Worm (Caenorhabditis elegans): Measurements from ENCODE around the gene srg-33.

The srg-33 gene

ce11 chrV:8263466-8263865, 28.4 kb upstream of the srg-33 start, which contains the start of gene C16D9.8:
C16D9.8 (minus strand) TSS chrV:8263566.
- TF ChIP-seq mab-5 (tag; optimal IDR thresholded peaks at IDR 0.05) = no peak
- TF ChIP-seq snpc-4 (tag; optimal IDR thresholded peaks at IDR 0.05) = no peak
- TF ChIP-seq unc-62 (GFP tag; optimal IDR thresholded peaks at IDR 0.05) = no peak
- no peak for TF ChIP-seq nhr-2 (tag; optimal IDR thresholded peaks at IDR 0.05)
- no peak for TF ChIP-seq pha-4 (tag; optimal IDR thresholded peaks at IDR 0.05)
- no peak for TF ChIP-seq ceh-43 (GFP tag; optimal IDR thresholded peaks at IDR 0.05)
- TF ChIP-seq mls-2 (tag; optimal IDR thresholded peaks at IDR 0.05) = no peak
- TF ChIP-seq ham-2 (GFP tag; optimal IDR thresholded peaks at IDR 0.05) = no peak
- no peak for TF ChIP-seq ceh-83 (GFP tag; optimal IDR thresholded peaks at IDR 0.05)
- TF ChIP-seq nhr-76 (tag; optimal IDR thresholded peaks at IDR 0.05) = no peak
- no peak for TF ChIP-seq unc-120 (tag; optimal IDR thresholded peaks at IDR 0.05; ENCODE audit: poor library complexity, severe bottlenecking)
- TF ChIP-seq hlh-1 (tag; optimal IDR thresholded peaks at IDR 0.05) = no peak
- TF ChIP-seq bed-3 (GFP tag; optimal IDR thresholded peaks at IDR 0.05) = no peak
- no peak for TF ChIP-seq lsy-2 (tag; optimal IDR thresholded peaks at IDR 0.05)

ce11 chrV:8263941-8264340, 27.9 kb upstream of the srg-33 start, which contains the start of gene C16D9.9:
C16D9.9 (plus strand) TSS chrV:8264241.
- TF ChIP-seq snpc-4 (tag; optimal IDR thresholded peaks at IDR 0.05) = no peak
- no peak for TF ChIP-seq lin-32 (GFP tag; optimal IDR thresholded peaks at IDR 0.05)
- TF ChIP-seq ham-2 (GFP tag; optimal IDR thresholded peaks at IDR 0.05) = no peak
- TF ChIP-seq nhr-2 (tag; optimal IDR thresholded peaks at IDR 0.05) = no peak

- no peak for TF ChIP-seq ces-1 (GFP tag; optimal IDR thresholded peaks at IDR 0.05)
- TF ChIP-seq ceh-83 (GFP tag; optimal IDR thresholded peaks at IDR 0.05) = no peak
- no peak for TF ChIP-seq ceh-43 (GFP tag; optimal IDR thresholded peaks at IDR 0.05)
- no peak for TF ChIP-seq nhr-2 (tag; optimal IDR thresholded peaks at IDR 0.05)
- no peak for TF ChIP-seq nhr-28 (tag; optimal IDR thresholded peaks at IDR 0.05)
- no peak for TF ChIP-seq nhr-12 (tag; optimal IDR thresholded peaks at IDR 0.05)
- no peak for TF ChIP-seq drap-1 (GFP tag; optimal IDR thresholded peaks at IDR 0.05)
These were observed 25.6 kb upstream of the srg-33 start, which contains the start of gene F21F8.5 for ce11 chrV:8266232-8266631. F21F8.5 (minus strand) TSS chrV:8266332.

DNA sequence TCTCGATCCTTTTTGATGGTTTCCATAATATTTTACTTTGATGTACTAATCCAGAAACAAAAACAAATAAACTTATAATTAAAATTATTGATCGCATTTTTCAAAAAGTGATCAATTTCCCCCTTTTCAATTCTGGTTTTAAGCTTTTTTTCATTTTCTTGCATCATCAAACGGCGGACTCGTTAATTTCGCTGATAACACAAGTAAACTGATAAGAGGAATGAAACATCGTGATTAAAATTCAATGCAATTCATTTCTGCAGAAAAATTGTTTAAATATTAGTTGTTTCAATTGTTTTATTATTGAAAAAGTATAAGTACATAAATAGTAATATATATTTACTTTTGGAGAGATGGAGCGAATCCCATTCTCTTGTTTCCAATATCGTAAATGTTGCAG, 24.6 kb upstream of the srg-33 start:
- TF ChIP-seq lin-32 (GFP tag; optimal IDR thresholded peaks at IDR 0.05) (no peak), ceh-39 (tag; optimal IDR thresholded peaks at IDR 0.05) (no peak), ztf-11 (tag; optimal IDR thresholded peaks at IDR 0.05) (no peak), ham-2 (GFP tag; optimal IDR thresholded peaks at IDR 0.05) (no peak), elt-3 (tag; optimal IDR thresholded peaks at IDR 0.05) (no peak), nhr-28 (tag; optimal IDR thresholded peaks at IDR 0.05) (no peak), ces-1 (GFP tag; optimal IDR thresholded peaks at IDR 0.05) (no peak), lsy-2 (tag; optimal IDR thresholded peaks at IDR 0.05) (no peak), nhr-2 (tag; optimal IDR thresholded peaks at IDR 0.05) (no peak), nhr-76 (tag; optimal IDR thresholded peaks at IDR 0.05) (no peak), flh-1 (GFP tag; optimal IDR thresholded peaks at IDR 0.05) (no peak), cnd-1 (tag; optimal IDR thresholded peaks at IDR 0.05) (no peak), blmp-1 (tag; optimal IDR thresholded peaks at IDR 0.05) (no peak), nhr-12 (tag; optimal IDR thresholded peaks at IDR 0.05) (no peak), unc-62 (GFP tag; optimal IDR thresholded peaks at IDR 0.05) (no peak), mls-2 (tag; optimal IDR thresholded peaks at IDR 0.05) (no peak), mab-5 (tag; optimal IDR thresholded peaks at IDR 0.05) (no peak)

DNA sequence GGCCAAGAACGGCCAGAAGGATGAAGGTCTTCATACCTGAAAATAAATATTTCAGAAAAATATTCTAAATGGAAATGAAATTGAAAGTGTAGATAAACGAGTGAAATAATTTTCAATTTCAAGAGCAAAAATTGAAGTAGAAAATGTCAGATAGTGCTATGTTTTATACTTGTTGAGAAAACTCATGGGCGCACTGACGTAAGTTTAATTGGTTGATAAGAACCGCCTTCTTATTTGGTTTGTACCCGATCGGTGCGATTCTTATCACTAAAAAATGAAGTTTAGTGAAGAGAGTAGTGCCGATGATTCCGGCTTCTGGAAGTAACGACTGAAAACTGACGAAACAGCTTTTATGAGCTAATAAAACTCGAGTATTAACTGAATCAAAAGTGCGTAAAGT, 23.0 kb upstream of the srg-33 start, which contains the start of the genes asp-6 and asp-12:
TSS of gene asp-6 (minus strand) at position 36 of the 400 bp plus-strand sequence.
TSS of gene asp-12 (plus strand) at position 309 of the 400 bp plus-strand sequence.
- TF ChIP-seq mep-1 (tag; optimal IDR thresholded peaks at IDR 0.05) = no peak
- no peak for TF ChIP-seq ceh-83 (GFP tag; optimal IDR thresholded peaks at IDR 0.05)

DNA sequence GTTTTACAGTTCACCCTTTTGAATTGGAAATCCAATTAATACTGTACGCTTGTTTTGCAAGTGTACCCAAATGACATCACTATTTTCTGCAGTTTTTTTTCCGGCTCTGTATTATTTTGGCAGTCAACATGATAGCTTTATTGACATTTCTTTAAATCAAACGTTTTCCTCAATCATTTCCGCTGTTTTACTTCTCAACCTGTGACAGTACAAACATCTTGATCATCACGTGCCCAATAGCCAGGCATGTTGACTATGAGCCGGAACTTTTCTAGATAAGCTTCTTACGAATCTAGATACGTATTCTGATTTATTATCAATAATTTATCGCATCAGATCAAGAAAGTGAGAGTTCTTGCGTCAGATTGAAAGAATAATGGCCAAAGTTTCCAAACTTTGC, 22.0 kb upstream of the srg-33 start:
- TF ChIP-seq sptf-1 (tag; optimal IDR thresholded peaks at IDR 0.05) = no peak
- TF ChIP-seq unc-120 (tag; optimal IDR thresholded peaks at IDR 0.05; ENCODE audit: poor library complexity, severe bottlenecking) = no peak
- TF ChIP-seq zip-8 (tag; optimal IDR thresholded peaks at IDR 0.05) = no peak
- no peak for TF ChIP-seq pha-4 (tag; optimal IDR thresholded peaks at IDR 0.05)
- no peak for TF ChIP-seq mab-5 (tag; optimal IDR thresholded peaks at IDR 0.05)
- TF ChIP-seq ceh-39 (tag; optimal IDR thresholded peaks at IDR 0.05) = no peak
- TF ChIP-seq ceh-43 (GFP tag; optimal IDR thresholded peaks at IDR 0.05) = no peak
- TF ChIP-seq mls-2 (tag; optimal IDR thresholded peaks at IDR 0.05) = no peak
- TF ChIP-seq bed-3 (GFP tag; optimal IDR thresholded peaks at IDR 0.05) = no peak
- TF ChIP-seq nhr-76 (tag; optimal IDR thresholded peaks at IDR 0.05) = no peak
- TF ChIP-seq ces-1 (GFP tag; optimal IDR thresholded peaks at IDR 0.05) = no peak
- no peak for TF ChIP-seq M03D4.4 (tag; optimal IDR thresholded peaks at IDR 0.05)
- TF ChIP-seq lsy-2 (tag; optimal IDR thresholded peaks at IDR 0.05) = no peak
- no peak for TF ChIP-seq nhr-28 (tag; optimal IDR thresholded peaks at IDR 0.05)
- TF ChIP-seq elt-1 (tag; optimal IDR thresholded peaks at IDR 0.05; ENCODE audit: borderline replicate concordance, insufficient read depth) = no peak
